Worm (Caenorhabditis elegans) whole organism, L4/young adult: ENCODE measurements around the gene ppm-1.A.

Experiments used
- dao-5 ChIP-seq: sonication (generic microtip); optimal IDR thresholded peaks from 2 replicates; lab custom pipeline; 2016; ENCODE audit warnings: missing genotype, missing genetic modification characterization, moderate library complexity, missing compliant biosample characterization
- him-1 ChIP-seq: sonication (generic microtip); optimal IDR thresholded peaks from 2 replicates; lab custom pipeline; 2016; ENCODE audit warnings: missing genotype, missing genetic modification reagents, missing genetic modification characterization, missing compliant biosample characterization

DNA sequence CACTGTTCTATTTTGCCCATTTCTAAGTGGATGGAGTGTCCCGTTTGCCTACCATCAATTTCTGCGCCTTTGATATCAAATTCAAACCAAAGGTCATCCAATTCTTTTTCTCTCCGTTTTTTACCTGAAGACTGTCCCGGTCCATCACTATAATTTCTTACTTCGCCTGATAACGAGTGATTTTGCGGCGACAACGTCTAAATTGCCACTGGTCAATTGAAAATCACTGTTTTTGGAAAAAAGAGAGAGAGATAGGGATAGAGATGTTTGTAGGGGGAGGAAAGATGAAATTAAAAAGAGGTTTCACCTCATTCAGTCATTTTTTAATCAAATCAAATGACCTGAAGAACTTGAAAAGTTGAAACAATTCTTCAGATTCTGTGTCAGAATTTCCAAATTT lies 35.3 kb upstream of the ppm-1.A start:
- TF ChIP-seq him-1 (tag; lab: Kevin White, UChicago) (no peak), dao-5 (tag; lab: Kevin White, UChicago) (no peak)
